Fruit fly (Drosophila melanogaster): ENCODE results near the gene CycJ.

The CycJ gene

dm6 chr3L:3512567-3512966 is 46.3 kb downstream of the CycJ start, which contains the start of gene ImpE2:
TSS of gene ImpE2 (minus strand) at chr3L:3512681.
- TF ChIP-seq Pif1A (GFP tag; optimal IDR thresholded peaks at IDR 0.05) (no peak), gl (tag; optimal IDR thresholded peaks at IDR 0.05) (no peak), CG14655 (GFP tag; optimal IDR thresholded peaks at IDR 0.05) (no peak), EcR (GFP tag; optimal IDR thresholded peaks at IDR 0.05) (peak; percentile 73), CG17806 (tag; optimal IDR thresholded peaks at IDR 0.05) (no peak), CG4496 (GFP tag; IDR thresholded peaks at IDR 0.05) (no peak)

dm6 chr3L:3512998-3513397 is 46.8 kb downstream of the CycJ start:
- peak; percentile 76 for TF ChIP-seq CG17806 (tag; optimal IDR thresholded peaks at IDR 0.05)
- peak; percentile 90 for TF ChIP-seq CG9948 (tag; optimal IDR thresholded peaks at IDR 0.05)
- 0 out of 2 replicates have a peak, but pooled peaks have one; percentile 9 for TF ChIP-seq CG12605 (GFP tag; IDR thresholded peaks at IDR 0.05)
- TF ChIP-seq CG10348 (GFP tag; IDR thresholded peaks at IDR 0.05): no peak
- no peak for TF ChIP-seq fd96Ca (GFP tag; IDR thresholded peaks at IDR 0.05)
- no peak for TF ChIP-seq Ets98B (GFP tag; IDR thresholded peaks at IDR 0.05)
- TF ChIP-seq D1 (tag; optimal IDR thresholded peaks at IDR 0.05): peak; percentile 28
- TF ChIP-seq Pif1A (GFP tag; optimal IDR thresholded peaks at IDR 0.05): peak; percentile 33
- no peak for TF ChIP-seq EcR (GFP tag; optimal IDR thresholded peaks at IDR 0.05)
- peak; percentile 82 for TF ChIP-seq CG14655 (GFP tag; optimal IDR thresholded peaks at IDR 0.05)
- TF ChIP-seq Pif1B (GFP tag; optimal IDR thresholded peaks at IDR 0.05): peak; percentile 19
- TF ChIP-seq CG8159 (tag; optimal IDR thresholded peaks at IDR 0.05): peak; percentile 61
- TF ChIP-seq CG34367 (tag; optimal IDR thresholded peaks at IDR 0.05): peak; percentile 72
- peak; percentile 48 for TF ChIP-seq CG8301 (tag; optimal IDR thresholded peaks at IDR 0.05)
- TF ChIP-seq CG4496 (GFP tag; IDR thresholded peaks at IDR 0.05): no peak
- no peak for TF ChIP-seq CG32121 (GFP tag; IDR thresholded peaks at IDR 0.05)
- TF ChIP-seq CG15710 (tag; optimal IDR thresholded peaks at IDR 0.05): peak; percentile 32
- TF ChIP-seq gl (tag; optimal IDR thresholded peaks at IDR 0.05): no peak

- TF ChIP-seq rn (GFP tag; IDR thresholded peaks at IDR 0.05) (no peak), CG15710 (tag; optimal IDR thresholded peaks at IDR 0.05) (peak; percentile 69), D1 (tag; optimal IDR thresholded peaks at IDR 0.05) (peak; percentile 50), Snoo (tag; optimal IDR thresholded peaks at IDR 0.05) (peak; percentile 79), CG8159 (tag; optimal IDR thresholded peaks at IDR 0.05) (peak; percentile 74), CG10348 (GFP tag; IDR thresholded peaks at IDR 0.05) (no peak), Ets98B (GFP tag; IDR thresholded peaks at IDR 0.05) (no peak), CG12605 (GFP tag; IDR thresholded peaks at IDR 0.05) (no peak), fd96Ca (GFP tag; IDR thresholded peaks at IDR 0.05) (no peak), EcR (GFP tag; optimal IDR thresholded peaks at IDR 0.05) (peak; percentile 85), CG32121 (GFP tag; IDR thresholded peaks at IDR 0.05) (no peak), CG34367 (tag; optimal IDR thresholded peaks at IDR 0.05) (peak; percentile 65), Pif1B (GFP tag; optimal IDR thresholded peaks at IDR 0.05) (peak; percentile 44), CG13204 (GFP tag; optimal IDR thresholded peaks at IDR 0.05) (peak; percentile 4), CG4496 (GFP tag; IDR thresholded peaks at IDR 0.05) (0 out of 3 replicates have a peak, but pooled peaks have one; percentile 28), CG9948 (tag; optimal IDR thresholded peaks at IDR 0.05) (peak; percentile 76), Pif1A (GFP tag; optimal IDR thresholded peaks at IDR 0.05) (peak; percentile 51), gl (tag; optimal IDR thresholded peaks at IDR 0.05) (peak; percentile 44), CG14655 (GFP tag; optimal IDR thresholded peaks at IDR 0.05) (peak; percentile 51), CG8301 (tag; optimal IDR thresholded peaks at IDR 0.05) (peak; percentile 28), CG17806 (tag; optimal IDR thresholded peaks at IDR 0.05) (peak; percentile 74)
These were observed 47.8 kb downstream of the CycJ start for dm6 chr3L:3514020-3514419.

- TF ChIP-seq CG9948 (tag; optimal IDR thresholded peaks at IDR 0.05) (no peak), CG13204 (GFP tag; optimal IDR thresholded peaks at IDR 0.05) (peak; percentile 4), CG17806 (tag; optimal IDR thresholded peaks at IDR 0.05) (no peak), CG32121 (GFP tag; IDR thresholded peaks at IDR 0.05) (peak; percentile 53; the same call in 1 of the 2 replicates), CG12605 (GFP tag; IDR thresholded peaks at IDR 0.05) (0 out of 2 replicates have a peak, but pooled peaks have one; percentile 27), CG34367 (tag; optimal IDR thresholded peaks at IDR 0.05) (no peak), CG14655 (GFP tag; optimal IDR thresholded peaks at IDR 0.05) (peak; percentile 3), gl (tag; optimal IDR thresholded peaks at IDR 0.05) (no peak), Pif1B (GFP tag; optimal IDR thresholded peaks at IDR 0.05) (no peak), CG8159 (tag; optimal IDR thresholded peaks at IDR 0.05) (peak; percentile 27), fd96Ca (GFP tag; IDR thresholded peaks at IDR 0.05) (peak; percentile 57; the same call in 1 of the 3 replicates), Snoo (tag; optimal IDR thresholded peaks at IDR 0.05) (peak; percentile 28), CG8301 (tag; optimal IDR thresholded peaks at IDR 0.05) (peak; percentile 41), EcR (GFP tag; optimal IDR thresholded peaks at IDR 0.05) (peak; percentile 31), CG10348 (GFP tag; IDR thresholded peaks at IDR 0.05) (no peak), D1 (tag; optimal IDR thresholded peaks at IDR 0.05) (no peak), CG15710 (tag; optimal IDR thresholded peaks at IDR 0.05) (peak; percentile 16), CG4496 (GFP tag; IDR thresholded peaks at IDR 0.05) (no peak; the same call in 2 of the 3 replicates), Pif1A (GFP tag; optimal IDR thresholded peaks at IDR 0.05) (no peak), rn (GFP tag; IDR thresholded peaks at IDR 0.05) (no peak), Ets98B (GFP tag; IDR thresholded peaks at IDR 0.05) (peak; percentile 28; the same call in 1 of the 2 replicates)
These were observed 49.2 kb downstream of the CycJ start, which contains the start of gene Eip63E for dm6 chr3L:3515280-3516020. TSS of gene Eip63E (plus strand) at chr3L:3515751.

- no peak for TF ChIP-seq EcR (GFP tag; optimal IDR thresholded peaks at IDR 0.05)
- no peak for TF ChIP-seq CG17806 (tag; optimal IDR thresholded peaks at IDR 0.05)
- TF ChIP-seq rn (GFP tag; IDR thresholded peaks at IDR 0.05): no peak
- no peak for TF ChIP-seq CG8159 (tag; optimal IDR thresholded peaks at IDR 0.05)
- TF ChIP-seq CG14655 (GFP tag; optimal IDR thresholded peaks at IDR 0.05): no peak
- TF ChIP-seq CG4496 (GFP tag; IDR thresholded peaks at IDR 0.05): no peak
- TF ChIP-seq Snoo (tag; optimal IDR thresholded peaks at IDR 0.05): no peak
- no peak for TF ChIP-seq Pif1B (GFP tag; optimal IDR thresholded peaks at IDR 0.05)
- TF ChIP-seq CG8301 (tag; optimal IDR thresholded peaks at IDR 0.05): no peak
- TF ChIP-seq CG15710 (tag; optimal IDR thresholded peaks at IDR 0.05): no peak
- no peak for TF ChIP-seq D1 (tag; optimal IDR thresholded peaks at IDR 0.05)
- no peak for TF ChIP-seq CG12605 (GFP tag; IDR thresholded peaks at IDR 0.05)
These were observed 50.3 kb downstream of the CycJ start for dm6 chr3L:3516485-3516884.

All from whole organism, pupa.